Worm (Caenorhabditis elegans) whole organism, L4/young adult: ENCODE data around the gene fbxc-33.
"Not testable (repeated sequence)": the region's sequence is repeated elsewhere in the genome, so short reads cannot be mapped to it uniquely, and the experiment has no call there.

Source experiments
- W03F9.2 ChIP-seq: fragments of 150-350 bp; optimal IDR thresholded peaks from 2 replicates; lab custom pipeline; 2014; ENCODE audit warnings: missing biosample characterization, missing genetic modification characterization
- dao-5 ChIP-seq: sonication (generic microtip); optimal IDR thresholded peaks from 2 replicates; lab custom pipeline; 2016; ENCODE audit warnings: missing genotype, missing genetic modification characterization, moderate library complexity, missing compliant biosample characterization
- him-1 ChIP-seq: sonication (generic microtip); optimal IDR thresholded peaks from 2 replicates; lab custom pipeline; 2016; ENCODE audit warnings: missing genotype, missing genetic modification reagents, missing genetic modification characterization, missing compliant biosample characterization

fbxc-33 gene

DNA sequence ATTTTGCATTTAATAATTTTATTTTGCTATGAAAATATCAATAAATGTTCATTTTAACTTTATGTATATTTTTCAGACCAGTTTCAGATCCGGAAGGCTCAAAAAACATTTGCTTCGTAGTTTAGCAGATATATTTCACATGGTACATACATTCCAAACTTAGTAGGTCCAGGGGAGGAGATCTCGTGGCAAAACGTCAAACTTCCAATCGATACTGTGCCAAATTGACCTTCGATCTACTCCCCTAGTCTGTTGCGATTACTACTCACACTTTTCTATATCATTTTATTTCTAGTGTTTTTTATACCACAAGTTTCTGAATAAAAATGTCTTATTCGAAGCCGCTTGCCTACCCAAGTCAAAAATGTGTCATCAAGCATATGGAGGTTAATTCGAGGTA lies 1.8 kb upstream of the fbxc-33 start, which contains the start of gene fbxc-31:
TSS of gene fbxc-31 (plus strand) at position 301 of the 400 bp plus-strand sequence.
- TF ChIP-seq dao-5 (tag; lab: Kevin White, UChicago) (no peak), W03F9.2 (tag; lab: Kevin White, UChicago) (no peak), him-1 (tag; lab: Kevin White, UChicago) (no peak)

DNA sequence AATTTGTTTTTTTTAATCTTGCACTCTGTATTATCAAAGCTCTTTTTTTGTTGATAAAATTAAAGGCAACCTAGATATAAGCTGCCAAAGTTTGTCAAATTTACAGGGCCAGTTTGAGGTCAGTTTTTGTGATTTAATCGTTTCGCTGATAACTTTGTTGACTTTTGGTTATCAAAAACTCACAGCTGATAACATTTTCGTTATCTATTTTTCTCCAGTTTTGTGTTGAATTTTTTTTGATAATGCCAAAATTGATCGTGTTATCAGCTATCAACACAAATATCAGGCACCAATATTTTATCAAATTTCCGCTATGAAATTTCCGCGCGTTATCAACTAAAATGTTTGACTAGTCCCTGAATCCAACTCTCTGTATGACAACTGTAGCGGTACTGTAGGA lies 1.7 kb downstream of the fbxc-33 start:
- TF ChIP-seq him-1 (tag; lab: Kevin White, UChicago): no peak

DNA sequence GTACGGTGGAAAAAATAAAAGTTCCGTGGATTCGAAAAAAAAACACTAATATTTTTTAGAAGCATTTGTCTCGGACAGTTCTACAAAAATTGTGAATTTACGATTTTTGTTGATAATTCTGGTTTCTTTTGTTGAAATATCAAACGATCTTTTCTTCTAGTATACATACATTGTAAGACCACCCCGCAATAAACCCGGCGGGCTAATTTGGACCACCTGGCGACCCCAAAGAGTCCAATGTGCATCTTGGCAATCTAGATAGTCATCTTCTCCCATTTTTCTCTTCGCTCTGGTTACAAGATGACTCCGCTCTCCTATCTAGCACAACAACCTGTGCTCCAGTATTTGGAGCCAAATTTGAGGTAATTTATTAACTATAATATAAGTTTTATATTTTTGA lies 2.3 kb downstream of the fbxc-33 start, which contains the start of gene fbxc-29:
TSS of gene fbxc-29 (plus strand) at position 301 of the 400 bp plus-strand sequence.
- no peak for TF ChIP-seq dao-5 (tag; lab: Kevin White, UChicago)
- no peak for TF ChIP-seq W03F9.2 (tag; lab: Kevin White, UChicago)
- no peak for TF ChIP-seq him-1 (tag; lab: Kevin White, UChicago)

DNA sequence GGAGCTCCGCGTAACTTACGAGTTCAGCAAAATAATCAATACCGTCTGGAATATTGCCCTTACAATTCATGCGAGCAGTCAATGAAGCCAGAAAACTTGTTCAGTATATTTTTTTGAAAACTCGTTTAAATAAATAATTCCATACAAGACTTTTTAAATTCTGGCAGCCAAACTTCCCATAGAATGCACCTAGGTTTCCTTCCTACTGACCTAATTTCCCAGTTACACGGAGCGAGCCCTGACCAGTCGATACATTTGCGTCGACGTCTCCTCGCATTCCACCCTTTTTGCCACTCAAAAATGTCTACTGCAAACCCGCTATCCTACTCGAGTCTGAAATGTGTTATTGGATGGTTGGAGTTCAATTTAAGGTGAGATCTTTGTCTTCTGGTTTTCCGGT lies 3.9 kb downstream of the fbxc-33 start, which contains the start of gene fbxc-30:
TSS of gene fbxc-30 (plus strand) at position 301 of the 400 bp plus-strand sequence.
- TF ChIP-seq W03F9.2 (tag; lab: Kevin White, UChicago) (no peak), dao-5 (tag; lab: Kevin White, UChicago) (no peak), him-1 (tag; lab: Kevin White, UChicago) (no peak)

DNA sequence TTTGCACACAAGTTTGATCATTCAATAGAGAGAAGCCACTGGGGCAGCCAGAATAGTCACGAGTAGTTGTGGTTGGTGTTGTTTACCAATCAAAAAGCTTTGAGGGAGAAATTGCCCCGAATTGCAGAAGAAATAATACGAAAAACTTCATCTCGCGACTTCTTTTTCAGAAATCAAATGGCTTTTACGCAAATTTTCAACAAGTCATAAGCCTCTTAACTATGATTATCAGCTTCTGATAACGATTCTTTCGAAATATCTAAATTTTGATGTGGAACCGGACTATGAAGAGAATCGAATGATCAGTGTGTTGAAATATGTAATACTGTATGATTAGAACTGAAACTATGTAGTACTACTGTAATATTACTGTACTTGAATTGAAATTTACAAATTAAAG lies 6.9 kb downstream of the fbxc-33 start:
- TF ChIP-seq dao-5 (tag; lab: Kevin White, UChicago) (no peak), him-1 (tag; lab: Kevin White, UChicago) (no peak), W03F9.2 (tag; lab: Kevin White, UChicago) (no peak)

DNA sequence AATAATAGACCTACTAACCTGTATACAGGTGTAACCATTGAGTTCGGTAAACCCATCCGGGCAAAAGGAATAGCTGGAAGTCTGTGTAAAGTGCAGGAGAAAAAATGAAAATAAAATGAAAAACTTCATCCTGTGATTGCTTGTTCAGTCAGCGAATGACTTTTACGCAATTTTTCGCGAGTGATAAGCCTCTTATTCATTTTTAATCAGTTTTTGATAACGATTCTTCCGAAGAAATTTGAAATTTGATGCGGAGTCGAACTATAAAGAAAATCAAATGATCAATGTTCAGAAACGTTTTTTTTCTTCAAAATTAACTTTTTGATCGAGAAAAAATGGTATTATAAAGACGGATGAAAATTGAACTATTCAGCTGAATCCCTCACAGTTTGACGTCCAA lies 9.3 kb downstream of the fbxc-33 start:
- no peak for TF ChIP-seq dao-5 (tag; lab: Kevin White, UChicago)
- TF ChIP-seq him-1 (tag; lab: Kevin White, UChicago): no peak
- TF ChIP-seq W03F9.2 (tag; lab: Kevin White, UChicago): no peak

DNA sequence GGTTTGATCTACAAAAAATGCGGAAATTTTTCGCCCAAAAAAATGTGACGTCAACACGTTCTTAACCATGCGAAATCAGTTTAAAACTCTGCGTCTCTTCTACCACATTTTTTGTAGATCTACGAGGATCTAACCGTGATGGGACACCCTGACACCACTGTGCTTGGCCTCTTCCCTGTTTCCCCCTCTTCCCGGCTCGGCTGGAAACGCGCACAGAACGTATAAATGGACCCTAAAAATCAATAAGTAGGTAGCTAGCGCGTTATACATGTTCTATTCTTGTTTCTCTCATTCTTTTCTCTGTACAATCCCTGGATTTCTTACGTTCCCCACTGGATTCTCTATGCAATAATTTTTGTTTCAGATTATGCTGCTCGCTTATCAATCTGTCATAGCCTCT lies 10.0 kb downstream of the fbxc-33 start, which contains the start of gene fbxc-28:
TSS of gene fbxc-28 (plus strand) at position 301 of the 400 bp plus-strand sequence.
- TF ChIP-seq dao-5 (tag; lab: Kevin White, UChicago): no peak
- TF ChIP-seq W03F9.2 (tag; lab: Kevin White, UChicago): no peak
- no peak for TF ChIP-seq him-1 (tag; lab: Kevin White, UChicago)

DNA sequence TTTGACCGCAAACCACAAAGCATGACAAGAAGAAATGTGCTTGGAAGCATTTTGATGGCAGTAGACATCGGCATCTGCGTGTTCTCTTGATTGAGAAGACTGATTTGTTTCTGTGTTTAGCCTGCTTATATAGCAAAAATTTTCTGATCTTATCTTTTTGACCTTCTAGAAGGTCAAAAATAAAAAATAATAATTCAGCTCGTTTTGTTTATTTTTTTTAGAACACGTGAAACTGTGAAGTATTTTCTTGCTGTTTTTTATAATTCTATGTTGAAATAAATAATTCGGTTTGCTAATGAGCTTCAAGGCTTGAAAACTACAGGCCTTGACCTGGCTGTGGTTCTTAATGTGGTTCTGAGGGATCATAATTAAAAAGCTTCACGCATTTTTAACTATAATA lies 13.9 kb downstream of the fbxc-33 start, which contains the start of gene R07C3.13:
TSS of gene R07C3.13 (minus strand) at position 101 of the 400 bp plus-strand sequence.
- TF ChIP-seq W03F9.2 (tag; lab: Kevin White, UChicago): no peak
- no peak for TF ChIP-seq dao-5 (tag; lab: Kevin White, UChicago)
- no peak for TF ChIP-seq him-1 (tag; lab: Kevin White, UChicago)

DNA sequence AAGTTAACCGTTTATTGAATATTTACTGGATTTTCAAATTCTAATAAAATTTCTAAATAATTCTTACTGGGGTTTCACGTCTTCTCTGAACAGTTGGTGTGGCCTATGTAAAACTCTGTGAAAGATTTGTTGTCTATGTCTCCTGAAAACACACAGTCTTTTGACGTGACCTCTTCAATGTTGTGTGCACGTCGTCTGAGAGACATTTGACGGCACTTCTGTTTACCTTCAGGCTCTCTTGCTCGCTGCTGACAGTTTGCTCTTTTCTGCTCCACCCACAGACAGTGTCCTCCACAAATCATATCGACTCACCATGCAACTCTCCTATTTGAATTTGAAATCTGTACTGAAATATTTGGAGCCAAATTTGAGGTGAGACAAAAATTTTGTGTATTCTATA lies 17.4 kb downstream of the fbxc-33 start, which contains the start of gene fbxc-34:
TSS of gene fbxc-34 (plus strand) at position 301 of the 400 bp plus-strand sequence.
- not testable (repeated sequence) for TF ChIP-seq him-1, W03F9.2, dao-5 (tag; lab: Kevin White, UChicago)

DNA sequence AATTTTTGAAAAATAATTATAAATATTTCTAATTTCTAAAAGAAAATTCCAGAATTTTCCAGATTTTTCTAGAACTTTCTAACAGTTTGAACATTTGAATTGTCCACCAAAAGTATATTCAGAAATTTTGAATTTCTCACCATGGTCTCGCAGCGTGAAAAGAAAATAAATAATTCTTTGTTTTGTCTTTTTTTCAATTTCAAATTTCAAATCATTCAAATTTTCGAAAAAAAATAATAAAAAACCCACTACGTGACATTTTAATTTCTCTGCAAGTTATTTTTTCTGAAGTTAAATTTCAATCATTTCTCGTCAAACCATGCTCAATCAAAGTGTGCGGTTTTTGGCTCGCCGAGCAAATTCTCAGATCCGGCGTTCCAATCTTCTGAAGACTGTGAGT lies 19.2 kb downstream of the fbxc-33 start, which contains the start of gene acs-15:
TSS of gene acs-15 (plus strand) at position 301 of the 400 bp plus-strand sequence.
- TF ChIP-seq W03F9.2 (tag; lab: Kevin White, UChicago) (no peak), him-1 (tag; lab: Kevin White, UChicago) (no peak), dao-5 (tag; lab: Kevin White, UChicago) (no peak)

DNA sequence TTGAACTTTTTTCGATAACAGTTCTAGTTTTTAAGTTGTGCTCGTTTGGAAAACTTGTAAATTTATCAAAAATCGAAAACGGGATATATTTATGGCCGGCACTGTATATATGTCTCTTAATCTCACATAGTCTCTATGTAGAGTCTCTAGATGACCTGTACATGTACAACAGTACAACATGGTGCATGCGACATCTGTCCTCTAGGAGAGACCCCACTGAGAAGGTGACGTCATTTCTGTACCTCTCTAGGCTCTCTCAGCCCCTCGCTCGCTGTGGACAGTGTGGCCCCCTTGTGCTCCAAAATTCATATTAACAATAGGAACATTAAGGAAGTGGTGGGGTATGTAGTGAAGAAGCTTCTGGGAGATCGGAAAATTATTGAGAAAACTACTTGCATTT lies 23.8 kb downstream of the fbxc-33 start:
- TF ChIP-seq W03F9.2 (tag; lab: Kevin White, UChicago) (no peak), him-1 (tag; lab: Kevin White, UChicago) (no peak), dao-5 (tag; lab: Kevin White, UChicago) (no peak)

DNA sequence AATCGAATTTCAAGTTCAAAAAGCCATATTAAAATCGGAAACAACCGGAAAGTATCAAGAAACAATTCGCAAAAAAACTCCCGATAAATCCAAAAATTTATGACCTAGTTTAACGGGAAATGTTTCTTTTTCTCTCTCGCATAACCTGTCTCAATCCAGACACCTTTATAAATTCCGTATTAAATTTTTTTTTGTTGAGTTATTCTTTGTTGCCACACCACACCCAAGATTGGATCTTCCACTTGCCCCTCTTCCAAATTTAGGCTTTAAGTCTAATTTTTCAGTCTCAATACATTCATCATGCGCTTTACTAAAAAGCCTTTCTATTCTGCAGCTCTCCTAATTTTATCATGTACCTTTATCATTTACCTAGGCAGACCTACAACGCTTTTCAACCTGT lies 25.1 kb downstream of the fbxc-33 start, which contains the start of gene R07C3.3:
TSS of gene R07C3.3 (plus strand) at position 301 of the 400 bp plus-strand sequence.
- TF ChIP-seq dao-5 (tag; lab: Kevin White, UChicago): no peak

DNA sequence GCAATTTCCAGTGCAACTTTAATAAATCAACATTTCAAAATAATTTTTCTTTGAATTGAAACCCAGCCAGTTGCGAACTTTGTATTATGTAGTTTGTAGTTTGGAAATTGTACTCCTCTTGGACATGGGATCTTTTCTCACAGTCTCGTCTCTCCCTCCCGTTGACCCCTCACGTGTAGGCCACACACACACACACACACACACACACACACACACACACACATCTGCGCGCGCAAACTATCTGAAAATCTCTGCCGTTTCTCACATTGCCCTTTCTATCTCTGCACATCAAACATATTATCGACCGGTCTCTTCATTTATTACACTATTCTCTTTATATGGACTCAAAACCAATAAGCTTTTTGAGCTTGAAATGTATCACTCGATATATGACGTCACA lies 27.3 kb downstream of the fbxc-33 start, which contains the start of gene fbxc-36:
TSS of gene fbxc-36 (plus strand) at position 205 of the 400 bp plus-strand sequence.
- TF ChIP-seq him-1 (tag; lab: Kevin White, UChicago) (no peak), W03F9.2 (tag; lab: Kevin White, UChicago) (no peak), dao-5 (tag; lab: Kevin White, UChicago) (no peak)

DNA sequence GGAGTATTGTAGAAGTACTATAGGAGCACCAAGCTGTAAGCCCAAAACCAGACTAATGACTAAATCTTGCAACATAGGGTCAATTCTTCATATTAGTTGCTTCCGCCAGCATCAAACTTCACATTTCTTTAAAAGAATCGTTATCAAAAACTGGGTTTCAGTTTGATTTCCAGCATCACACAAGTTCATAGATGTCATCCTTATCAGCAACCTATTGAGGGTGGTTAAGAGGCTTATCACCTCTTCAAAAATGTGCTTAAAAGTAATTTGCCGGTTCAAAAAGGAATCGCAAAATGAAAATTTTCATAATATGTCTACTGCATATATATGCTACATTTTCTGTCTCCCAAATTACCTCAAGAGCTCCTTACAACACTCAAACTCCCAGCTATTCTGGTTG lies 30.3 kb downstream of the fbxc-33 start, which contains the start of gene clec-43:
TSS of gene clec-43 (plus strand) at position 294 of the 400 bp plus-strand sequence.
- no peak for TF ChIP-seq him-1 (tag; lab: Kevin White, UChicago)
- no peak for TF ChIP-seq W03F9.2 (tag; lab: Kevin White, UChicago)
- no peak for TF ChIP-seq dao-5 (tag; lab: Kevin White, UChicago)
